Fruit fly (Drosophila melanogaster): ENCODE data around the gene trh.
A peak's percentile ranks its signal among the peaks of the same experiment; 100 is the strongest.

The trh gene

DNA sequence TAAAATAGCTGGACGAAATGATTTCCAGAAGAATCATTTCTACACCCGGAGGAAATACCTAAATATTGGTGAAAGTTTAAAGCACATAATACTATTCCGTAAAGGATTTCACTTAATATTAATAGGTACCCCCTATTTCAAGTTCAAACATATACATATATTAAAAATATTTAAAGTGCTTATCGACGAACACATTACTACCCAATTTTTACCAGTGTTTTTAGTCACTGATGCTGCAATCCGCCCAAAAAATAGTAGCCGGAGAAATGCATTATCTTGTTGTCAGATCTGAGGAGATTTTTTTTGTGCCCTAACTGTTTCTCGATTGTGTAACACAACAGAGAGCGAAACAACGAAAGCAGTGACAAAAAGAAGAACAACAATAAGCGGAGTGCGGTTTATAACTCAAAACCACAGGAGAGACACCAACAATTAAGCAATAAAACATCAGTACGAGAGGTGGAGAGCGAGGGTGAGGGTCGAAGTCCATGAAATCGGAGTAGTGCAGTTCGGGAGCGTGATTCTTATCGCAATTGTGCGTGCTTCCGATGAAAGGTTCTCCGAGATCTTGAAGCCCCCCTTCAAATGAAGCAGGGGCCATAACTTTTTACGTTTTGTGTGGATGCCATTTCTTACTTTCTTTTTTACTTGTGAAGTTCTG lies 11.4 kb downstream of the trh start (continued):
- TF ChIP-seq CG2202 (tag; optimal IDR thresholded peaks at IDR 0.05) (peak; percentile 30), grn (GFP tag; optimal IDR thresholded peaks at IDR 0.05) (peak; percentile 67), row (GFP tag; IDR thresholded peaks at IDR 0.05) (peak; percentile 38; the same call in 2 of the 3 replicates), CoRest (tag; optimal IDR thresholded peaks at IDR 0.05) (peak; percentile 3), Stat92E (GFP tag; optimal IDR thresholded peaks at IDR 0.05) (peak in 1 of 3 experiments; percentile 15), nom (GFP tag; optimal IDR thresholded peaks at IDR 0.05) (peak; percentile 66), CG1602 (GFP tag; optimal IDR thresholded peaks at IDR 0.05) (peak; percentile 21), CG4424 (GFP tag; optimal IDR thresholded peaks at IDR 0.05) (peak; percentile 39), nmo (GFP tag; optimal IDR thresholded peaks at IDR 0.05) (peak; percentile 33), CG9727 (GFP tag; optimal IDR thresholded peaks at IDR 0.05) (peak; percentile 55), CG7271 (tag; optimal IDR thresholded peaks at IDR 0.05) (no peak), gem (tag; optimal IDR thresholded peaks at IDR 0.05) (peak; percentile 65), CG1233 (GFP tag; optimal IDR thresholded peaks at IDR 0.05) (peak; percentile 39), sens (GFP tag) (peak; percentile 86), gsb-n (tag; optimal IDR thresholded peaks at IDR 0.05) (peak; percentile 34), az2 (GFP tag; optimal IDR thresholded peaks at IDR 0.05) (peak; percentile 19), zen (tag; optimal IDR thresholded peaks at IDR 0.05) (peak; percentile 50), CG9437 (GFP tag; optimal IDR thresholded peaks at IDR 0.05) (no peak), CG4404 (GFP tag; IDR thresholded peaks at IDR 0.05) (peak; percentile 51), Xrp1 (GFP tag; IDR thresholded peaks at IDR 0.05) (peak; percentile 71), CG10979 (tag; optimal IDR thresholded peaks at IDR 0.05) (peak; percentile 74), CG17361 (GFP tag; IDR thresholded peaks at IDR 0.05) (peak; percentile 50; the same call in 2 of the 3 replicates), Hmx (GFP tag; optimal IDR thresholded peaks at IDR 0.05) (no peak), CG8359 (GFP tag; optimal IDR thresholded peaks at IDR 0.05; ENCODE audit: borderline replicate concordance) (peak; percentile 0), zf30C (GFP tag; optimal IDR thresholded peaks at IDR 0.05) (peak; percentile 69), CG1603 (tag; optimal IDR thresholded peaks at IDR 0.05) (peak; percentile 52), H15 (GFP tag; IDR thresholded peaks at IDR 0.05) (0 out of 3 replicates have a peak, but pooled peaks have one; percentile 6), Lpt (GFP tag; optimal IDR thresholded peaks at IDR 0.05) (no peak), Ssrp (tag; optimal IDR thresholded peaks at IDR 0.05) (peak; percentile 25), CG18262 (tag; optimal IDR thresholded peaks at IDR 0.05) (peak; percentile 70), Pdp1 (GFP tag; optimal IDR thresholded peaks at IDR 0.05) (peak in 1 of 2 experiments; percentile 74), chif (GFP tag; optimal IDR thresholded peaks at IDR 0.05) (peak in 1 of 2 experiments; percentile 23), CG8388 (GFP tag; optimal IDR thresholded peaks at IDR 0.05) (peak; percentile 38), Spps (tag; optimal IDR thresholded peaks at IDR 0.05) (peak; percentile 11), CG11093 (GFP tag; IDR thresholded peaks at IDR 0.05) (no peak), CG14441 (GFP tag; IDR thresholded peaks at IDR 0.05) (no peak), CG14710 (tag; optimal IDR thresholded peaks at IDR 0.05) (peak; percentile 63), CG15696 (tag; optimal IDR thresholded peaks at IDR 0.05) (peak; percentile 64), CG12391 (tag; optimal IDR thresholded peaks at IDR 0.05) (peak; percentile 40), Nf-YB (GFP tag; optimal IDR thresholded peaks at IDR 0.05) (peak; percentile 8), CG4730 (GFP tag; IDR thresholded peaks at IDR 0.05) (no peak), CG17829 (tag; optimal IDR thresholded peaks at IDR 0.05) (peak; percentile 64), Gug (GFP tag; IDR thresholded peaks at IDR 0.05) (no peak), Chrac-16 (GFP tag; optimal IDR thresholded peaks at IDR 0.05) (peak; percentile 17), phol (tag; optimal IDR thresholded peaks at IDR 0.05) (peak; percentile 57), esg (GFP tag; conservative IDR thresholded peaks at IDR 0.05) (no peak), chm (GFP tag; IDR thresholded peaks at IDR 0.05) (no peak), D19A (tag; optimal IDR thresholded peaks at IDR 0.05) (peak; percentile 14), CG17328 (GFP tag; IDR thresholded peaks at IDR 0.05) (peak; percentile 59)
